Fruit fly (Drosophila melanogaster) whole organism, pupa: ENCODE measurements around the gene Dbct.

Source experiments
- CG13204 ChIP-seq: fragments of 200-800 bp; sonication (Bioruptor generic); optimal IDR thresholded peaks from 2 replicates; lab custom pipeline; 2018; ENCODE audit warnings: missing biosample characterization, mild to moderate bottlenecking, missing genetic modification characterization, moderate library complexity
- CG14655 ChIP-seq: fragments of 200-800 bp; sonication (Bioruptor generic); optimal IDR thresholded peaks from 3 replicates; lab custom pipeline; 2017; ENCODE audit warnings: mild to moderate bottlenecking, missing biosample characterization, missing genetic modification reagents, missing genetic modification characterization
- Ets98B ChIP-seq: fragments of 200-800 bp; sonication (Bioruptor generic); IDR thresholded peaks from 2 replicates; pipeline ENCODE4 v1.3.6; 2022; ENCODE audit warnings: missing biosample characterization, missing genetic modification characterization

DNA sequence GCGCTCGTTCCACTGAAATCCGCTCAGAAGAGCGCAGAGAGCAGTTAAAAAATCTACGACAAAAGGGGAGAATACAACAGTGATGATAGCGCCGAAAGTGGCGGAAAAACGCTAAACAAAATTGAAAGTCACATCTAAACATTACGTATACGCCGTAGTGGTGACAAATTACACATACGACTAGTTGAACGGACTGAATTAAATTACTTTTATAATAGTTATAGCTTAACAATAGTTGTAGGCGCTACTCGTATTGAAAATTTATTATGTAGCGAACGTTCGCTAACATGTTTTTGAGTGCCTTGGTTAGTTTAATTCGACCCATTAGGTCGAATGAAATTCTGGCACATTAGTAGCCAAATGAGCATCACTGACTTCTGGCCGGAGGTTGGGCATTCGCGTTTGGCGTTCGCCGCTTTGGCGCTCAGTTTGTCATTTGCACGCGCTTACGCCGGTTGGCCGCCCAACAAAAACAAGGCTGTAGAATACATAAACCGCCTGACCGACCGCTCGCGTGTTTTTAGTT lies 42.2 kb upstream of the Dbct start, which contains the start of gene CG5541:
- TF ChIP-seq CG13204 (GFP tag; lab: Kevin White, UChicago) (no peak), CG14655 (GFP tag; lab: Kevin White, UChicago) (peak; percentile 34), Ets98B (GFP tag; lab: Robert Waterston, UW) (no peak)
